Fruit fly (Drosophila melanogaster) whole organism: Measurements from ENCODE around the gene Pomp.

Experiments used
- CG8478 ChIP-seq: fragments of >200 bp; optimal IDR thresholded peaks from 2 replicates; lab custom pipeline; 2018; ENCODE audit warnings: inconsistent platforms
- Dll ChIP-seq: fragments of >200 bp; optimal IDR thresholded peaks from 2 replicates; lab custom pipeline; 2017
- EcR ChIP-seq, 2 experiments: fragments of >200 bp; optimal IDR thresholded peaks; 2 replicates each; lab custom pipeline; 2017; ENCODE audit warnings: missing biosample characterization in 2 of 2, missing genetic modification characterization in 2 of 2, missing genetic modification reagents in 2 of 2
- pan ChIP-seq: fragments of >200 bp; optimal IDR thresholded peaks from 2 replicates; lab custom pipeline; 2017
- psq ChIP-seq: fragments of >200 bp; optimal IDR thresholded peaks from 2 replicates; lab custom pipeline; 2017
- usp ChIP-seq: fragments of >200 bp; optimal IDR thresholded peaks from 2 replicates; lab custom pipeline; 2017; ENCODE audit warnings: missing biosample characterization, missing genetic modification characterization, mixed read lengths

The Pomp gene

DNA sequence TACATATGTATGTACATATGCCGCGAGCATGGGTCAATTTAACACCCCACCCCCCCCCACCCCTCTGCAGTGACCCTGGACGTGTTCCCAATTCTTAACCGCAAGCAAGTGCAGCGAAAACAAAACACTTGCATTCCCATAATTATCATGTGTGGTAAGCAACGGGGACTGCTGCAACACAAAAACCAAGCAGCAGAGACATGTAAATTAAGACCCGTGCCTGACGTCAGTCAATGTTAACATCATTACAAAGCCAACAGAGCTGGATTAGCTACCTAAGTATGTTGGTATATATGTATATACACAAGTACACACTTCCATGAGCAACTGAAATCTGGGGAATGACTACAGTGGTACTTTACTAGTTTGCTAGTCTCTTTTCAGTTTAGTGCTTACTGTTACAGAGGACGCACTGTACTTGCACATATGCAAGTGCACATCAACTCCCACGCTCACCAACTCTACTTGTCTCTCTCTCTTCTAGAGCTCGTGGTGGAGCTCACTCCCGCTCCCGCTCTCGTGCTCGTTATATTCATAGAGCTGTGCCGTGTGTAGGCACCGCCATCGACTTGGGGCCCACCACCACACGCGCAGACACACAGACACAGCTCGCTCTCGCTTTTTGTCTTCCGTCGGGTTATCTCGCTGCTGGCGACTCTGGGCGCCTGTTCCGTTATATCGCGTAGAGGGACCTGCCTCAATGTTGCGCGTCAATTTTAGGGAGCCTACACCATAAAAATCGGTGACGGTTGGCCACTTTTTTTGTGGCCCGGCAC lies 34.0 kb downstream of the Pomp start:
- no peak for TF ChIP-seq psq
- no peak for TF ChIP-seq CG8478
- TF ChIP-seq EcR (GFP tag; optimal IDR thresholded peaks at IDR 0.05; lab: Kevin White, UChicago), result no peak
- no peak for TF ChIP-seq usp (GFP tag; lab: Kevin White, UChicago)
- no peak for TF ChIP-seq pan (lab: Kevin White, UChicago)
- TF ChIP-seq Dll (lab: Kevin White, UChicago), result no peak

DNA sequence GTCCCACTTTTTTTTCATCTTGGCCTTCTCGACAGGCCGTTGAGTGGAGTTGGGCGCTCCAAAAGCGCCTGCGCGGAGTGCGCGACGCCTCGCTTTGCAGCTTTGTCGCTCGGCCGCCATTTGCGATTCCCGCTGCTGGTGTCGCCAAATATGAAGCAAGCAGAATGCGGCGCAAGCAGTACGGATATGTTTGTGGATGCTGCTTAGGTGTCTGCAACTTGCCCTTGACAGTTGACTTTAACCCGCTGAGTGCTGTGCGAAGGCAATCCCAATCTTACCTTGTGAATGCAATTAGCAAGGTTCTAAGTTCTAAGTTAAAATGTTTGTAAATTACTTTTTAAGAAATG lies 34.5 kb downstream of the Pomp start:
- no peak for TF ChIP-seq Dll (lab: Kevin White, UChicago)
- no peak for TF ChIP-seq usp (GFP tag; lab: Kevin White, UChicago)
- TF ChIP-seq EcR (GFP tag; optimal IDR thresholded peaks at IDR 0.05; lab: Kevin White, UChicago), result no peak
- no peak for TF ChIP-seq pan (lab: Kevin White, UChicago)
- no peak for TF ChIP-seq psq
- no peak for TF ChIP-seq CG8478

DNA sequence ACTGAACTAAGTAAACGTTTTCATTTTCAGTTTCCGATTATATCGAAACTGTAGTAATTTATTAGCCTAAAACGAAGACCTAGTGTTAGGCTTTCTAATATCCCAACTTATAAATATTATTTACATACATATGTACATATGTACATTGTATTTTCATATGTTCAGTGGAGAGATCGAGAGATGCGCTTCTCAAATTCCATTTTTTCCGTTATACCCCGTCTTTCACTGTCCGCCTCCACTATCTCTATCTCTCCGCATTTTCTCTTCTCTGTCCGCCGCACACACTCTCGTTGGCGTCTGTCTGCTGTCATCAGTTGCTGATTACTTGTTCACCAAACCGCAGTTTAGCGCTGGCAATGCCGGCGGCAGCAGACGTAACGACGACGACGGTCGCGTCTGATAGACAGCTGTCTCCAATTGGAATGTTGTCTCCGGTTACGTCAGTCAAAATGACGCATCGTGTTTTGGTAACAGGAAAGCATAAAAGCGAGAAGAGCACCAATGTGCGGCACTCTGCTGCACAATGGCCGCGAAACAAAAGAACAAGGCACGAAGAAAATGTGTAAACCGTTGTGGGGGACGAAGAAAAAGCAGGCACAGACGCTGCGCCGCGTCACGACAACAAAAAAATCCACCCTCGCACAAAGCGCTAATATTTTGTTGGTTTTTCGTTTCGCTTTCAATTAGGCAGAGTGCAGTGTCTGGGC lies 35.2 kb downstream of the Pomp start, which contains the start of gene CG9331:
TSS of gene CG9331 (plus strand) at position 340 of the 707 bp plus-strand sequence.
- TF ChIP-seq Dll (lab: Kevin White, UChicago) (no peak), CG8478 (no peak), usp (GFP tag; lab: Kevin White, UChicago) (no peak)

- TF ChIP-seq pan (lab: Kevin White, UChicago) (no peak), CG8478 (peak; percentile 73)
These were observed 36.0 kb downstream of the Pomp start for dm6 chr2L:20823196-20824105.

DNA sequence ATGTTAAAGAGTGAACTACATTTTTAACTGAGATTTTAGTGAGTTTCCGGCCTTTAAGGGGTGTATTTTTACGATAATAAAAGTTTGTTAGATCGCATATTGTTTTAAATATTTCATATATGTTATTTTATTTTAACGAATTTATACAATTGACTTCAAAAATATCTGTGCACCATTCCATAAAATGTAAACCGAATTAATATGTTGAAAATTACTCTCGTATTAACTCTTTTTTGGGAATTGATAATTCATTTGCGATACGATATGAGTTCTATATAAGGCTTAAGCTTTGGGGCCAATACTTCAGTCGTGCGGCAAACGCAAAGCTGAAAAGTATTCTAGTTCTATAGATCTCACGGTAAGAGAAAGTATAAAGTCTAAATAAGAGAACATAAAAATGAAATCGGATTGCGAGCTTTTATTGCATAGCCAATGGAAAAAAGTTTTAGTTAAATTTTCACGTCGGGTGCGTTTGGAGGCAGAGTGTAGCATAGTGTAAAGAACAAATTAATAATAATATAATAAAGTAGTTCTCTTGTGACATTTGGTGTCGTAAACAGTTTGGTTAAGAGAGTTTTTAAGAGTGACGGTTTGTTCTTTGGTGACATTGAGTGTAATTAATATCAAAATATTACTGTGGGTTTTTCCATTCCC lies 36.8 kb downstream of the Pomp start:
- no peak for TF ChIP-seq CG8478
- no peak for TF ChIP-seq usp (GFP tag; lab: Kevin White, UChicago)
- no peak for TF ChIP-seq EcR (GFP tag; optimal IDR thresholded peaks at IDR 0.05; lab: Kevin White, UChicago)
- no peak for TF ChIP-seq psq
- TF ChIP-seq Dll (lab: Kevin White, UChicago), result no peak

- TF ChIP-seq CG8478 (no peak), pan (lab: Kevin White, UChicago) (no peak), usp (GFP tag; lab: Kevin White, UChicago) (no peak), Dll (lab: Kevin White, UChicago) (no peak), EcR (GFP tag; optimal IDR thresholded peaks at IDR 0.05; lab: Kevin White, UChicago) (no peak), psq (no peak)
These were observed 37.8 kb downstream of the Pomp start for dm6 chr2L:20825265-20825664.

DNA sequence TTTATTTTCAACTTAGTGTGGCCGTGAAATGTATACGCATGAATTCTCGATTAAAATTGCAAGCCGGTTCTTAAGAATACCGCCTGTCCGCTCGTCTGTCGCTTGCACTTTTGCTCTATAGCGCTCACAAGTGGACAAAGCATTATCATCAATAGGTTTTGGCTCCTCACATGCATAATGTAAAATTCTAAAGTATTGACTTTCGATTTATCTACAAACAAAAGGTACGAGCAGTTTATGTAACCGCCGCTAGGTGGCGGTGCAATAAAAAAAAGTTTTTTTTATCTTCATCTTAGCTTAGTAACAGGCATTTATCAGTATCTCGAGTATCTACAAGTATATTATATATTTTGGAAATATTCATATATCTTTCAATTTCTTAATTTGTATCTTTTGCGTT lies 38.8 kb downstream of the Pomp start:
- no peak for TF ChIP-seq Dll (lab: Kevin White, UChicago)
- no peak for TF ChIP-seq EcR (GFP tag; optimal IDR thresholded peaks at IDR 0.05; lab: Kevin White, UChicago)
- no peak for TF ChIP-seq CG8478
- TF ChIP-seq pan (lab: Kevin White, UChicago), result no peak
- TF ChIP-seq psq, result no peak
- no peak for TF ChIP-seq usp (GFP tag; lab: Kevin White, UChicago)

DNA sequence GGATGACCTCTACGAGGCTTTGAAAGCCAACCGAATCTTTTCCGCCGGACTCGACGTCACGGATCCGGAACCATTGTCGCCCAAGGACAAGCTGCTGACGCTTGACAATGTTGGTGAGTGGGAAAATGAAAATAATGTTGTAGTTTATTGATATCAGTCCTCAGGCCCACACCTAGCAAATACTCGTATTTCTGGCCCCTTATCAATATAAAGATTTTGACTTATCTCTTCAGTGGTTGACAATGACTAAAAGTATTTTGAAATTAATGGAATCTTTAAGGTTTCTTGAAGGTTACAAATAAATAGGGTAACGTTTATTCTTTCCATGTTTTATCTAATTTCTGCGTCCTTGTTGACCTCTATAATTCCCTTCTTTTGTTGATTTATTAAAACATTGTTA lies 39.6 kb downstream of the Pomp start:
- no peak for TF ChIP-seq EcR (GFP tag; optimal IDR thresholded peaks at IDR 0.05; lab: Kevin White, UChicago)
- no peak for TF ChIP-seq usp (GFP tag; lab: Kevin White, UChicago)
- TF ChIP-seq pan (lab: Kevin White, UChicago), result no peak
- no peak for TF ChIP-seq Dll (lab: Kevin White, UChicago)
- TF ChIP-seq psq, result no peak

DNA sequence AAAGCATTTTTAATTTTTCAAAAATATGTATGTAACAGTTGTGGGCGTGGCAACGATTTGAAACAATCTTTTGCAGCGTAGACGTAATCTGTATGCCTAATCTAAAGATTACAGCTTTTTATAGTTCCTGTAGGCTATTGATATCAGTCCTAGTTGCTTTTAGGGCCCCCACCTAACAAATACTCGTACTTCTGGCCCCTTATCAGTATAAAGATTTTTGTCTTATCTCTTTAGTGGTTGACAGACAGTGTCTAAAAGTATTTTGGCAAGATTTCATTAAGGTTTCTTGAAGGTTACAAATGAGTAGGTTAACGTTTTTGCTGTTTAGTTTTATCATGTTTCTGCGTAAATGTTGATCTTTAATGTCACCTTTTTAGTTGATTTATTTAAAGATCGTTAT lies 41.2 kb downstream of the Pomp start:
- TF ChIP-seq usp (GFP tag; lab: Kevin White, UChicago) (no peak), pan (lab: Kevin White, UChicago) (no peak), psq (no peak), CG8478 (no peak), EcR (GFP tag; optimal IDR thresholded peaks at IDR 0.05; lab: Kevin White, UChicago) (no peak), Dll (lab: Kevin White, UChicago) (no peak)

dm6 chr2L:20829309-20829708 lies 41.9 kb downstream of the Pomp start, which contains the start of gene CG31673:
CG31673 (plus strand) TSS chr2L:20829609.
- TF ChIP-seq EcR (GFP tag; optimal IDR thresholded peaks at IDR 0.05; lab: Kevin White, UChicago), result no peak
- no peak for TF ChIP-seq psq
- no peak for TF ChIP-seq Dll (lab: Kevin White, UChicago)
- TF ChIP-seq pan (lab: Kevin White, UChicago), result no peak
- TF ChIP-seq CG8478, result no peak
- no peak for TF ChIP-seq usp (GFP tag; lab: Kevin White, UChicago)

- TF ChIP-seq psq (no peak), Dll (lab: Kevin White, UChicago) (no peak), pan (lab: Kevin White, UChicago) (no peak), EcR (GFP tag; optimal IDR thresholded peaks at IDR 0.05; lab: Kevin White, UChicago) (no peak), CG8478 (no peak), usp (GFP tag; lab: Kevin White, UChicago) (no peak)
These were observed 42.4 kb downstream of the Pomp start for dm6 chr2L:20829755-20830396.
